Worm (Caenorhabditis elegans): Measurements from ENCODE around the gene K11D9.3.

The K11D9.3 gene

ce11 chrIII:10819778-10820177 is 17.8 kb upstream of the K11D9.3 start:
- TF ChIP-seq fkh-10 (GFP tag; optimal IDR thresholded peaks at IDR 0.05) (no peak), nhr-76 (tag; optimal IDR thresholded peaks at IDR 0.05) (no peak), spr-1 (tag; optimal IDR thresholded peaks at IDR 0.05) (no peak), ceh-28 (tag; optimal IDR thresholded peaks at IDR 0.05) (no peak), mdl-1 (tag; optimal IDR thresholded peaks at IDR 0.05) (no peak), nhr-102 (tag; optimal IDR thresholded peaks at IDR 0.05) (no peak), nhr-10 (tag; optimal IDR thresholded peaks at IDR 0.05) (no peak), cey-2 (tag; optimal IDR thresholded peaks at IDR 0.05; ENCODE audit: borderline replicate concordance, insufficient read depth) (no peak), vab-7 (GFP tag; IDR thresholded peaks at IDR 0.05) (no peak), egl-27 (tag; optimal IDR thresholded peaks at IDR 0.05) (no peak), snpc-1.2 (GFP tag; IDR thresholded peaks at IDR 0.05) (no peak), aha-1 (tag) (peak; percentile 78), zip-11 (GFP tag; IDR thresholded peaks at IDR 0.05) (no peak), F44E2.7 (GFP tag; IDR thresholded peaks at IDR 0.05) (no peak), madf-9 (GFP tag; conservative IDR thresholded peaks at IDR 0.05) (no peak), mep-1 (tag; optimal IDR thresholded peaks at IDR 0.05) (no peak), pqm-1 (tag; optimal IDR thresholded peaks at IDR 0.05) (no peak), nhr-41 (GFP tag; IDR thresholded peaks at IDR 0.05) (no peak), snpc-4 (tag; optimal IDR thresholded peaks at IDR 0.05) (no peak), ceh-62 (tag; optimal IDR thresholded peaks at IDR 0.05) (no peak), zip-2 (tag; optimal IDR thresholded peaks at IDR 0.05) (no peak), F10B5.3 (tag; optimal IDR thresholded peaks at IDR 0.05) (no peak), mxl-2 (GFP tag; conservative IDR thresholded peaks at IDR 0.05) (0 out of 2 replicates have a peak, but pooled peaks have one; percentile 45), unc-130 (GFP tag; optimal IDR thresholded peaks at IDR 0.05) (no peak), hmg-1.1 (GFP tag; IDR thresholded peaks at IDR 0.05) (peak; percentile 22; the same call in 1 of the 2 replicates), nhr-48 (tag; optimal IDR thresholded peaks at IDR 0.05) (no peak), mes-2 (tag; optimal IDR thresholded peaks at IDR 0.05; ENCODE audit: poor library complexity, severe bottlenecking) (no peak), ces-1 (GFP tag; optimal IDR thresholded peaks at IDR 0.05) (no peak), D1046.2 (GFP tag; IDR thresholded peaks at IDR 0.05) (no peak), dmd-8 (GFP tag; IDR thresholded peaks at IDR 0.05) (no peak), lin-13 (GFP tag; optimal IDR thresholded peaks at IDR 0.05) (no peak), arid-1 (GFP tag; conservative IDR thresholded peaks at IDR 0.05) (no peak), Y75B8A.6 (GFP tag; IDR thresholded peaks at IDR 0.05) (peak; percentile 32; the same call in 1 of the 2 replicates), nhr-42 (GFP tag; IDR thresholded peaks at IDR 0.05) (no peak), duxl-1 (tag; optimal IDR thresholded peaks at IDR 0.05; ENCODE audit: poor library complexity) (no peak), ceh-44 (GFP tag; IDR thresholded peaks at IDR 0.05) (no peak), dpl-1 (GFP tag; optimal IDR thresholded peaks at IDR 0.05) (no peak), R02D3.7 (tag; optimal IDR thresholded peaks at IDR 0.05) (no peak), hlh-30 (tag; optimal IDR thresholded peaks at IDR 0.05; ENCODE audit: insufficient read depth) (peak; percentile 18), set-16 (GFP tag; IDR thresholded peaks at IDR 0.05) (peak; percentile 57; the same call in 1 of the 2 replicates), ceh-20 (GFP tag; IDR thresholded peaks at IDR 0.05) (no peak), egl-43 (GFP tag; IDR thresholded peaks at IDR 0.05) (no peak), lin-38 (GFP tag; IDR thresholded peaks at IDR 0.05) (no peak), nhr-25 (tag; optimal IDR thresholded peaks at IDR 0.05; ENCODE audit: borderline replicate concordance, insufficient read depth) (no peak), lim-7 (GFP tag; IDR thresholded peaks at IDR 0.05) (no peak), rbr-2 (tag; optimal IDR thresholded peaks at IDR 0.05) (no peak), daf-19 (GFP tag; conservative IDR thresholded peaks at IDR 0.05) (no peak), ctbp-1 (GFP tag; IDR thresholded peaks at IDR 0.05) (no peak), lin-29 (GFP tag; IDR thresholded peaks at IDR 0.05) (no peak), skn-1 (tag; optimal IDR thresholded peaks at IDR 0.05) (no peak), F49E8.2 (tag; optimal IDR thresholded peaks at IDR 0.05; ENCODE audit: borderline replicate concordance) (no peak), mxl-3 (GFP tag; optimal IDR thresholded peaks at IDR 0.05) (peak; percentile 45)

Data from whole organism, L4 larva.